Fruit fly (Drosophila melanogaster) whole organism, embryonic: ENCODE data around the gene Adh.

Source experiments
- ATbp ChIP-seq: fragments of 200-800 bp; sonication (Bioruptor generic); optimal IDR thresholded peaks from 2 replicates; lab custom pipeline; 2017; ENCODE audit warnings: missing biosample characterization, mild to moderate bottlenecking, missing genetic modification characterization, missing genetic modification reagents
- B-H2 ChIP-seq: fragments of 200-800 bp; sonication (Bioruptor generic); optimal IDR thresholded peaks from 2 replicates; lab custom pipeline; 2018; ENCODE audit warnings: missing biosample characterization, mild to moderate bottlenecking, missing genetic modification characterization
- C15 ChIP-seq: fragments of 200-800 bp; sonication (Bioruptor generic); IDR thresholded peaks from 3 replicates; pipeline ENCODE4 v1.3.6; 2022; ENCODE audit warnings: missing biosample characterization, missing genetic modification characterization
- CG10366 ChIP-seq: fragments of 200-800 bp; sonication (Bioruptor generic); IDR thresholded peaks from 2 replicates; pipeline ENCODE4 v1.3.6; 2022; ENCODE audit warnings: missing biosample characterization, missing genetic modification characterization
- CG12104 ChIP-seq: fragments of 200-800 bp; sonication (Bioruptor generic); optimal IDR thresholded peaks from 3 replicates; lab custom pipeline; 2016; ENCODE audit warnings: missing biosample characterization, missing genetic modification characterization
- CG12219 ChIP-seq: fragments of 200-800 bp; sonication (Bioruptor generic); optimal IDR thresholded peaks from 3 replicates; lab custom pipeline; 2018; ENCODE audit warnings: missing biosample characterization, mild to moderate bottlenecking, missing genetic modification characterization
- CG12236 ChIP-seq: fragments of 200-800 bp; sonication (Bioruptor generic); optimal IDR thresholded peaks from 2 replicates; lab custom pipeline; 2016; ENCODE audit warnings: missing biosample characterization, missing genetic modification characterization
- CG13123 ChIP-seq: fragments of 200-800 bp; sonication (Bioruptor generic); optimal IDR thresholded peaks from 2 replicates; lab custom pipeline; 2016; ENCODE audit warnings: missing biosample characterization, missing genetic modification characterization
- CG13775 ChIP-seq: fragments of 200-800 bp; sonication (Bioruptor generic); optimal IDR thresholded peaks from 3 replicates; lab custom pipeline; 2017; ENCODE audit warnings: missing biosample characterization, mild to moderate bottlenecking, missing genetic modification characterization
- CG1529 ChIP-seq: fragments of 200-800 bp; sonication (Bioruptor generic); optimal IDR thresholded peaks from 3 replicates; lab custom pipeline; 2018; ENCODE audit warnings: missing biosample characterization, missing genetic modification characterization
- CG1603 ChIP-seq: fragments of 200-800 bp; sonication (Bioruptor generic); optimal IDR thresholded peaks from 2 replicates; lab custom pipeline; 2019; ENCODE audit warnings: missing biosample characterization, mild to moderate bottlenecking, missing genetic modification characterization, moderate library complexity
- CG17361 ChIP-seq: fragments of 200-800 bp; sonication (Bioruptor generic); IDR thresholded peaks from 3 replicates; pipeline ENCODE4 v1.3.6; 2022; ENCODE audit warnings: missing biosample characterization, missing genetic modification characterization
- CG18619 ChIP-seq: fragments of 200-800 bp; sonication (Bioruptor generic); optimal IDR thresholded peaks from 3 replicates; lab custom pipeline; 2017; ENCODE audit warnings: missing biosample characterization, mild to moderate bottlenecking, missing genetic modification characterization
- CG30403 ChIP-seq: fragments of 200-800 bp; sonication (Bioruptor generic); optimal IDR thresholded peaks from 3 replicates; lab custom pipeline; 2016; ENCODE audit warnings: missing biosample characterization, missing genetic modification characterization
- CG7839 ChIP-seq: fragments of 200-800 bp; sonication (Bioruptor generic); optimal IDR thresholded peaks from 3 replicates; lab custom pipeline; 2018; ENCODE audit warnings: missing biosample characterization, mild to moderate bottlenecking, missing genetic modification characterization, moderate library complexity
- CG8089 ChIP-seq: fragments of 200-800 bp; sonication (Bioruptor generic); optimal IDR thresholded peaks from 3 replicates; lab custom pipeline; 2016; ENCODE audit warnings: missing biosample characterization, missing genetic modification characterization
- CG8924 ChIP-seq: fragments of 200-800 bp; optimal IDR thresholded peaks from 3 replicates; lab custom pipeline; 2019; ENCODE audit warnings: missing biosample characterization, mild to moderate bottlenecking, missing genetic modification characterization, moderate library complexity
- CG9727 ChIP-seq: fragments of 200-800 bp; sonication (Bioruptor generic); optimal IDR thresholded peaks from 3 replicates; lab custom pipeline; 2017; ENCODE audit warnings: missing biosample characterization, mild to moderate bottlenecking, missing genetic modification characterization
- Dad ChIP-seq: fragments of 200-800 bp; sonication (Bioruptor generic); optimal IDR thresholded peaks from 3 replicates; lab custom pipeline; 2016; ENCODE audit warnings: missing biosample characterization, missing genetic modification characterization
- Dbx ChIP-seq: fragments of 200-800 bp; sonication (Bioruptor generic); IDR thresholded peaks from 3 replicates; pipeline ENCODE4 v1.3.6; 2022; ENCODE audit warnings: missing biosample characterization, missing genetic modification characterization
- Dek ChIP-seq: fragments of 200-800 bp; sonication (Bioruptor generic); optimal IDR thresholded peaks from 3 replicates; lab custom pipeline; 2019; ENCODE audit warnings: missing biosample characterization, mild to moderate bottlenecking, missing genetic modification characterization, moderate library complexity
- Drgx ChIP-seq: fragments of 200-800 bp; sonication (Bioruptor generic); IDR thresholded peaks from 2 replicates; pipeline ENCODE4 v1.3.6; 2022; ENCODE audit warnings: missing biosample characterization, missing genetic modification characterization
- Fer2 ChIP-seq: fragments of 200-800 bp; sonication (Bioruptor generic); optimal IDR thresholded peaks from 2 replicates; lab custom pipeline; 2018; ENCODE audit warnings: missing biosample characterization, mild to moderate bottlenecking, missing genetic modification characterization, moderate library complexity
- HHEX ChIP-seq: fragments of 200-800 bp; sonication (Bioruptor generic); optimal IDR thresholded peaks from 3 replicates; lab custom pipeline; 2017; ENCODE audit warnings: missing biosample characterization, mild to moderate bottlenecking, missing genetic modification characterization, missing genetic modification reagents
- HLH3B ChIP-seq: fragments of 200-800 bp; sonication (Bioruptor generic); IDR thresholded peaks from 2 replicates; pipeline ENCODE4 v1.3.6; 2022; ENCODE audit warnings: missing biosample characterization, missing genetic modification characterization
- Hr3 ChIP-seq: fragments of 200-800 bp; sonication (Bioruptor generic); optimal IDR thresholded peaks from 3 replicates; lab custom pipeline; 2016; ENCODE audit warnings: missing biosample characterization, missing genetic modification characterization
- Hr39 ChIP-seq: fragments of >200 bp; optimal IDR thresholded peaks from 2 replicates; lab custom pipeline; 2017
- Jarid2 ChIP-seq: fragments of 200-800 bp; sonication (Bioruptor generic); optimal IDR thresholded peaks from 3 replicates; lab custom pipeline; 2017; ENCODE audit warnings: mild to moderate bottlenecking, missing biosample characterization, missing genetic modification reagents, missing genetic modification characterization
- Nf-YB ChIP-seq: fragments of 200-800 bp; sonication (Bioruptor generic); optimal IDR thresholded peaks from 3 replicates; lab custom pipeline; 2019; ENCODE audit warnings: missing biosample characterization, mild to moderate bottlenecking, missing genetic modification characterization, moderate library complexity
- Rfx ChIP-seq: fragments of 200-800 bp; sonication (Bioruptor generic); IDR thresholded peaks from 2 replicates; pipeline ENCODE4 v1.3.6; 2022; ENCODE audit warnings: missing biosample characterization, missing genetic modification characterization
- Side ChIP-seq: fragments of 200-800 bp; sonication (Bioruptor generic); optimal IDR thresholded peaks from 2 replicates; lab custom pipeline; 2016; ENCODE audit warnings: missing biosample characterization, missing genetic modification characterization
- Ssrp ChIP-seq: fragments of 200-800 bp; sonication (Bioruptor generic); optimal IDR thresholded peaks from 2 replicates; lab custom pipeline; 2018; ENCODE audit warnings: missing biosample characterization, mild to moderate bottlenecking, missing genetic modification characterization, moderate library complexity
- Usf ChIP-seq: fragments of 200-800 bp; sonication (Bioruptor generic); optimal IDR thresholded peaks from 2 replicates; lab custom pipeline; 2017; ENCODE audit warnings: missing genotype, missing biosample characterization, missing genetic modification characterization
- Vsx1 ChIP-seq: fragments of 200-800 bp; sonication (Bioruptor generic); optimal IDR thresholded peaks from 2 replicates; lab custom pipeline; 2017; ENCODE audit warnings: missing biosample characterization, mild to moderate bottlenecking, missing genetic modification characterization, missing genetic modification reagents
- Xrp1 ChIP-seq: fragments of 200-800 bp; sonication (Bioruptor generic); IDR thresholded peaks from 2 replicates; pipeline ENCODE4 v1.3.6; 2022; ENCODE audit warnings: missing biosample characterization, missing genetic modification characterization
- al ChIP-seq: fragments of 200-800 bp; sonication (Bioruptor generic); IDR thresholded peaks from 2 replicates; pipeline ENCODE4 v1.3.6; 2022; ENCODE audit warnings: missing biosample characterization, missing genetic modification characterization
- bowl ChIP-seq: fragments of 200-800 bp; sonication (Bioruptor generic); IDR thresholded peaks from 2 replicates; pipeline ENCODE4 v1.3.6; 2022; ENCODE audit warnings: missing biosample characterization, missing genetic modification characterization
- cad ChIP-seq: fragments of >200 bp; optimal IDR thresholded peaks from 2 replicates; lab custom pipeline; 2017; ENCODE audit warnings: missing biosample characterization, missing genetic modification characterization
- chif ChIP-seq, 2 experiments: fragments of 200-800 bp; sonication (Bioruptor generic); optimal IDR thresholded peaks; 3 replicates each; lab custom pipeline; 2016; ENCODE audit warnings: missing biosample characterization in 2 of 2, missing genetic modification characterization in 2 of 2
- croc ChIP-seq: fragments of 200-800 bp; sonication (Bioruptor generic); conservative IDR thresholded peaks from 3 replicates; pipeline ENCODE4 v1.3.6; 2022; ENCODE audit warnings: missing biosample characterization, missing genetic modification characterization
- fu2 ChIP-seq: fragments of 200-800 bp; sonication (Bioruptor generic); optimal IDR thresholded peaks from 2 replicates; lab custom pipeline; 2016; ENCODE audit warnings: missing biosample characterization, missing genetic modification characterization
- kah ChIP-seq: fragments of 200-800 bp; sonication (Bioruptor generic); optimal IDR thresholded peaks from 2 replicates; lab custom pipeline; 2018; ENCODE audit warnings: missing biosample characterization, mild to moderate bottlenecking, missing genetic modification characterization
- onecut ChIP-seq: fragments of 200-800 bp; sonication (Bioruptor generic); IDR thresholded peaks from 2 replicates; pipeline ENCODE4 v1.3.6; 2022; ENCODE audit warnings: missing biosample characterization, missing genetic modification characterization
- phol ChIP-seq: fragments of 200-800 bp; sonication (Bioruptor generic); optimal IDR thresholded peaks from 3 replicates; lab custom pipeline; 2018; ENCODE audit warnings: missing biosample characterization, mild to moderate bottlenecking, missing genetic modification characterization, moderate library complexity
- pzg ChIP-seq: fragments of 200-800 bp; sonication (Bioruptor generic); optimal IDR thresholded peaks from 3 replicates; lab custom pipeline; 2018; ENCODE audit warnings: missing biosample characterization, mild to moderate bottlenecking, missing genetic modification characterization, moderate library complexity
- seq ChIP-seq: fragments of 200-800 bp; sonication (Bioruptor generic); IDR thresholded peaks from 2 replicates; pipeline ENCODE4 v1.3.6; 2022; ENCODE audit warnings: missing biosample characterization, missing genetic modification characterization
- sim ChIP-seq: fragments of 200-800 bp; sonication (Bioruptor generic); IDR thresholded peaks from 2 replicates; pipeline ENCODE4 v1.3.6; 2022; ENCODE audit warnings: missing biosample characterization, missing genetic modification characterization
- slp2 ChIP-seq: fragments of 200-800 bp; sonication (Bioruptor generic); optimal IDR thresholded peaks from 2 replicates; lab custom pipeline; 2016; ENCODE audit warnings: missing biosample characterization, missing genetic modification characterization
- so ChIP-seq: fragments of 200-800 bp; sonication (Bioruptor generic); IDR thresholded peaks from 3 replicates; pipeline ENCODE4 v1.3.6; 2022; ENCODE audit warnings: missing biosample characterization, missing genetic modification characterization
- sug ChIP-seq: fragments of 200-800 bp; optimal IDR thresholded peaks from 2 replicates; lab custom pipeline; 2019; ENCODE audit warnings: missing biosample characterization, mild to moderate bottlenecking, missing genetic modification characterization, moderate library complexity
- tll ChIP-seq, 2 experiments: fragments of 200-800 bp in 1 of 2; fragments of >200 bp in 1 of 2; sonication (Bioruptor generic) in 1 of 2; optimal IDR thresholded peaks; 2 replicates each; lab custom pipeline; 2017 to 2019; ENCODE audit warnings: missing biosample characterization in 2 of 2, missing genetic modification characterization in 2 of 2, mild to moderate bottlenecking in 1 of 2, moderate library complexity in 1 of 2

Adh gene

DNA sequence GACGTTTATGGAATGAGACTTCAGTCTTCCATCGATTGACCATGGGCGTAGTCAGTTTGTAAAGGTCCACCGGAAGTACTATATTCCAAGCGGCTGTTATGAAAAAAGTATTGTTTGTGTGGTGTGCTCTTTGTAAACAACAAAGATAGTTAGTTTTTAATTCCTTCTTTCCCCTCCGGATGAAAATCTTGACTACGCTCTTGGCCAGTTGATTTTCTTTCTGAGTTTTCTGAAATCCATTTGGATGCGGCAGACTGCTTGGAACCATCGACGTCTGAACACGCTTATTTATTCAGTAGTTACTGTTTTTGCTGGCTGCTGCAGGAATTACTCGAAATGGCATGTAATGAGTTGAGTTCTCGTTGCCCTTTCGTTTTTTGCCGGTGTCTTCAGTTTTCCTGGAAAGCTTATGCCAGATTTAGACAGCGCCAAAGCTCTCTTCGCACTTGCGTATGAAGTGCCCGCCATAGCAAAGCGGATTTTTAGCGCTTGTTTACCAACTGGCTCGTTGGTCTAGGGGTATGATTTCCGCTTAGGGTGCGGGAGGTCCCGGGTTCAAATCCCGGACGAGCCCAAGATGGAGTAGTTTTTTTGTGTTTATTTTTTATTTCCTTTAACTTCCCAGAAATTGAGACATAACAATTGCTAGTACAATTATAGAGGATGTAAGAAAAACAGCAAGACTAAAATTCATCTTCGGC lies 16.8 kb upstream of the Adh start (continued):
- TF ChIP-seq CG12236 (GFP tag; lab: Kevin White, UChicago) (no peak), Rfx (no peak), al (GFP tag; lab: Robert Waterston, UW) (no peak), kah (GFP tag; lab: Kevin White, UChicago) (no peak), CG17361 (GFP tag; lab: Robert Waterston, UW) (0 out of 3 replicates have a peak, but pooled peaks have one; percentile 19), C15 (GFP tag; lab: Robert Waterston, UW) (no peak), B-H2 (GFP tag; lab: Kevin White, UChicago) (no peak), CG12104 (no peak), Jarid2 (GFP tag; lab: Kevin White, UChicago) (no peak), CG13775 (GFP tag; lab: Kevin White, UChicago) (no peak), CG18619 (GFP tag; lab: Kevin White, UChicago) (no peak), Nf-YB (no peak), chif (GFP tag; optimal IDR thresholded peaks at IDR 0.05; lab: Kevin White, UChicago) (no peak), phol (tag; lab: Kevin White, UChicago) (no peak), Hr3 (GFP tag; lab: Kevin White, UChicago) (no peak), HLH3B (no peak), bowl (no peak), Hr39 (lab: Kevin White, UChicago) (no peak), Vsx1 (no peak), Side (GFP tag; lab: Kevin White, UChicago) (no peak), CG1529 (no peak), onecut (GFP tag; lab: Robert Waterston, UW) (no peak), CG12219 (GFP tag; lab: Kevin White, UChicago) (no peak), Dad (GFP tag; lab: Kevin White, UChicago) (no peak), sim (GFP tag; lab: Robert Waterston, UW) (no peak), Dbx (GFP tag; lab: Robert Waterston, UW) (no peak), CG10366 (GFP tag; lab: Robert Waterston, UW) (no peak), Xrp1 (GFP tag; lab: Robert Waterston, UW) (peak; percentile 58), CG9727 (no peak), Drgx (0 out of 2 replicates have a peak, but pooled peaks have one; percentile 18), Ssrp (tag; lab: Kevin White, UChicago) (no peak), HHEX (GFP tag; lab: Kevin White, UChicago) (no peak), sug (tag; lab: Kevin White, UChicago) (no peak), Fer2 (tag; lab: Kevin White, UChicago) (no peak), pzg (GFP tag; lab: Kevin White, UChicago) (no peak), Dek (tag; lab: Kevin White, UChicago) (no peak), croc (GFP tag; lab: Robert Waterston, UW) (no peak), CG13123 (GFP tag; lab: Kevin White, UChicago) (no peak), fu2 (no peak), ATbp (GFP tag; lab: Kevin White, UChicago) (no peak), CG7839 (no peak), CG8924 (no peak), tll (GFP tag; optimal IDR thresholded peaks at IDR 0.05; lab: Kevin White, UChicago) (no peak), CG8089 (no peak), cad (GFP tag; lab: Kevin White, UChicago) (no peak), CG1603 (peak; percentile 30), so (GFP tag; lab: Robert Waterston, UW) (no peak), seq (GFP tag; lab: Robert Waterston, UW) (no peak), slp2 (GFP tag; lab: Kevin White, UChicago) (no peak), CG30403 (GFP tag; lab: Kevin White, UChicago) (no peak), Usf (GFP tag; lab: Kevin White, UChicago) (no peak)
